Fruit fly (Drosophila melanogaster) whole organism, embryonic: ENCODE results near the gene drongo.

ENCODE experiments used
- Ada2b ChIP-seq: fragments of 200-800 bp; sonication (Bioruptor generic); IDR thresholded peaks from 2 replicates; pipeline ENCODE4 v1.3.6; 2022; ENCODE audit warnings: missing biosample characterization, missing genetic modification characterization
- B-H2 ChIP-seq: fragments of 200-800 bp; sonication (Bioruptor generic); optimal IDR thresholded peaks from 2 replicates; lab custom pipeline; 2018; ENCODE audit warnings: missing biosample characterization, mild to moderate bottlenecking, missing genetic modification characterization
- CG11085 ChIP-seq: fragments of 200-800 bp; sonication (Bioruptor generic); IDR thresholded peaks from 2 replicates; pipeline ENCODE4 v1.3.6; 2022; ENCODE audit warnings: missing biosample characterization, missing genetic modification characterization
- CG11247 ChIP-seq: fragments of 200-800 bp; sonication (Bioruptor generic); IDR thresholded peaks from 2 replicates; pipeline ENCODE4 v1.3.6; 2022; ENCODE audit warnings: missing biosample characterization, missing genetic modification characterization
- CG15601 ChIP-seq: fragments of 200-800 bp; sonication (Bioruptor generic); optimal IDR thresholded peaks from 3 replicates; lab custom pipeline; 2019; ENCODE audit warnings: missing biosample characterization, mild to moderate bottlenecking, missing genetic modification characterization, moderate library complexity
- CG18011 ChIP-seq: fragments of 200-800 bp; sonication (Bioruptor generic); optimal IDR thresholded peaks from 2 replicates; lab custom pipeline; 2017; ENCODE audit warnings: missing biosample characterization, missing genetic modification characterization, mild to moderate bottlenecking, moderate library complexity, missing genotype
- CG18476 ChIP-seq: fragments of 200-800 bp; sonication (Bioruptor generic); optimal IDR thresholded peaks from 2 replicates; lab custom pipeline; 2016; ENCODE audit warnings: missing biosample characterization, mild to moderate bottlenecking, missing genetic modification characterization
- CG2120 ChIP-seq: fragments of 200-800 bp; sonication (Bioruptor generic); optimal IDR thresholded peaks from 3 replicates; lab custom pipeline; 2016; ENCODE audit warnings: missing biosample characterization, missing genetic modification characterization
- CG2199 ChIP-seq: fragments of 200-800 bp; sonication (Bioruptor generic); IDR thresholded peaks from 3 replicates; pipeline ENCODE4 v1.3.6; 2022; ENCODE audit warnings: missing biosample characterization, missing genetic modification characterization
- CG3847 ChIP-seq: fragments of 200-800 bp; sonication (Bioruptor generic); IDR thresholded peaks from 2 replicates; pipeline ENCODE4 v1.3.6; 2022; ENCODE audit warnings: missing biosample characterization, missing genetic modification characterization
- CG4282 ChIP-seq: fragments of 200-800 bp; sonication (Bioruptor generic); optimal IDR thresholded peaks from 2 replicates; lab custom pipeline; 2016; ENCODE audit warnings: missing biosample characterization, missing genetic modification characterization
- CG4730 ChIP-seq: fragments of 200-800 bp; sonication (Bioruptor generic); IDR thresholded peaks from 2 replicates; pipeline ENCODE4 v1.3.6; 2022; ENCODE audit warnings: missing biosample characterization, missing genetic modification characterization
- CG4854 ChIP-seq: fragments of 200-800 bp; sonication (Bioruptor generic); optimal IDR thresholded peaks from 2 replicates; lab custom pipeline; 2016; ENCODE audit warnings: missing biosample characterization, missing genetic modification characterization, inconsistent platforms
- CG5245 ChIP-seq: fragments of 200-800 bp; sonication (Bioruptor generic); optimal IDR thresholded peaks from 3 replicates; lab custom pipeline; 2016; ENCODE audit warnings: missing biosample characterization, missing genetic modification characterization
- CG6854 ChIP-seq: fragments of 200-800 bp; sonication (Bioruptor generic); optimal IDR thresholded peaks from 3 replicates; lab custom pipeline; 2017; ENCODE audit warnings: missing biosample characterization, mild to moderate bottlenecking, missing genetic modification characterization
- CG9215 ChIP-seq: fragments of 200-800 bp; sonication (Bioruptor generic); IDR thresholded peaks from 2 replicates; pipeline ENCODE4 v1.3.6; 2022; ENCODE audit warnings: missing biosample characterization, missing genetic modification characterization
- CG9609 ChIP-seq: fragments of 200-800 bp; sonication (Bioruptor generic); optimal IDR thresholded peaks from 3 replicates; lab custom pipeline; 2016; ENCODE audit warnings: missing biosample characterization, missing genetic modification characterization
- CG9817 ChIP-seq: fragments of 200-800 bp; sonication (Bioruptor generic); optimal IDR thresholded peaks from 2 replicates; lab custom pipeline; 2018; ENCODE audit warnings: missing biosample characterization, mild to moderate bottlenecking, missing genetic modification characterization, moderate library complexity
- CkIIα-i1 ChIP-seq: fragments of 200-800 bp; sonication (Bioruptor generic); IDR thresholded peaks from 2 replicates; pipeline ENCODE4 v1.3.6; 2022; ENCODE audit warnings: missing biosample characterization, missing genetic modification characterization
- CoRest ChIP-seq: fragments of 200-800 bp; sonication (Bioruptor generic); optimal IDR thresholded peaks from 3 replicates; lab custom pipeline; 2018; ENCODE audit warnings: missing biosample characterization, mild to moderate bottlenecking, missing genetic modification characterization, moderate library complexity
- D19B ChIP-seq: fragments of 200-800 bp; sonication (Bioruptor generic); optimal IDR thresholded peaks from 2 replicates; lab custom pipeline; 2017; ENCODE audit warnings: missing biosample characterization, mild to moderate bottlenecking, missing genetic modification characterization
- HLH54F ChIP-seq: fragments of 200-800 bp; sonication (Bioruptor generic); optimal IDR thresholded peaks from 3 replicates; lab custom pipeline; 2016; ENCODE audit warnings: missing biosample characterization, missing genetic modification characterization
- Med ChIP-seq: fragments of 200-800 bp; sonication (Bioruptor generic); peaks from one replicate; lab custom pipeline; 2016; ENCODE audit warnings: missing biosample characterization, missing genetic modification characterization, mild to moderate bottlenecking, inconsistent platforms, moderate library complexity
- Meics ChIP-seq: fragments of 200-800 bp; sonication (Bioruptor generic); optimal IDR thresholded peaks from 2 replicates; lab custom pipeline; 2017; ENCODE audit warnings: missing biosample characterization, mild to moderate bottlenecking, missing genetic modification characterization
- Poxn ChIP-seq: fragments of 200-800 bp; sonication (Bioruptor generic); IDR thresholded peaks from 2 replicates; pipeline ENCODE4 v1.3.6; 2022; ENCODE audit warnings: missing biosample characterization, missing genetic modification characterization
- Xrp1 ChIP-seq: fragments of 200-800 bp; sonication (Bioruptor generic); IDR thresholded peaks from 2 replicates; pipeline ENCODE4 v1.3.6; 2022; ENCODE audit warnings: missing biosample characterization, missing genetic modification characterization
- crp ChIP-seq, 2 experiments: fragments of 200-800 bp; sonication (Bioruptor generic); optimal IDR thresholded peaks; 2 replicates in 1 of 2; 3 replicates in 1 of 2; lab custom pipeline; 2017; ENCODE audit warnings: missing biosample characterization in 2 of 2, missing genetic modification characterization in 2 of 2, mild to moderate bottlenecking in 1 of 2, moderate library complexity in 1 of 2
- disco-r ChIP-seq: fragments of 200-800 bp; sonication (Bioruptor generic); optimal IDR thresholded peaks from 2 replicates; lab custom pipeline; 2016; ENCODE audit warnings: missing biosample characterization, missing genetic modification characterization
- dpn ChIP-seq, 2 experiments: fragments of 200-800 bp; sonication (Bioruptor generic); optimal IDR thresholded peaks; 3 replicates each; lab custom pipeline; 2016; ENCODE audit warnings: missing biosample characterization in 2 of 2, missing genetic modification characterization in 2 of 2
- emc ChIP-seq: fragments of 200-800 bp; sonication (Bioruptor generic); optimal IDR thresholded peaks from 2 replicates; lab custom pipeline; 2016; ENCODE audit warnings: missing biosample characterization, missing genetic modification characterization
- en ChIP-seq: fragments of 200-800 bp; sonication (Bioruptor generic); optimal IDR thresholded peaks from 2 replicates; lab custom pipeline; 2016; ENCODE audit warnings: missing biosample characterization, missing genetic modification characterization
- fd64A ChIP-seq: fragments of 200-800 bp; sonication (Bioruptor generic); optimal IDR thresholded peaks from 3 replicates; lab custom pipeline; 2018; ENCODE audit warnings: missing biosample characterization, mild to moderate bottlenecking, missing genetic modification characterization
- fru ChIP-seq: fragments of >200 bp; optimal IDR thresholded peaks from 2 replicates; lab custom pipeline; 2017
- gfzf ChIP-seq: fragments of 200-800 bp; sonication (Bioruptor generic); optimal IDR thresholded peaks from 2 replicates; lab custom pipeline; 2016; ENCODE audit warnings: missing biosample characterization, mild to moderate bottlenecking, missing genetic modification characterization, moderate library complexity
- grau ChIP-seq: fragments of 200-800 bp; optimal IDR thresholded peaks from 3 replicates; lab custom pipeline; 2019; ENCODE audit warnings: missing biosample characterization, mild to moderate bottlenecking, missing genetic modification characterization, moderate library complexity
- gro ChIP-seq: fragments of 200-800 bp; sonication (Bioruptor generic); optimal IDR thresholded peaks from 2 replicates; lab custom pipeline; 2016; ENCODE audit warnings: missing biosample characterization, missing genetic modification characterization
- hb ChIP-seq: fragments of 200-800 bp; sonication (Bioruptor generic); IDR thresholded peaks from 3 replicates; pipeline ENCODE4 v1.3.6; 2022; ENCODE audit warnings: missing biosample characterization, missing genetic modification characterization; ENCODE audit not compliant: partially characterized antibody
- kay ChIP-seq: fragments of 200-800 bp; sonication (Bioruptor generic); optimal IDR thresholded peaks from 2 replicates; lab custom pipeline; 2016; ENCODE audit warnings: missing biosample characterization, missing genetic modification characterization
- knrl ChIP-seq: fragments of 200-800 bp; sonication (Bioruptor generic); IDR thresholded peaks from 3 replicates; pipeline ENCODE4 v1.3.6; 2022; ENCODE audit warnings: missing biosample characterization, missing genetic modification characterization; ENCODE audit not compliant: partially characterized antibody
- lmd ChIP-seq: fragments of 200-800 bp; sonication (Bioruptor generic); IDR thresholded peaks from 2 replicates; pipeline ENCODE4 v1.3.6; 2022; ENCODE audit warnings: missing biosample characterization, missing genetic modification characterization
- lola ChIP-seq, 3 experiments: fragments of >200 bp in 2 of 3; fragments of 200-800 bp in 1 of 3; sonication (Bioruptor generic) in 1 of 3; optimal IDR thresholded peaks; 2 replicates each; lab custom pipeline; 2017 to 2019; ENCODE audit warnings: missing biosample characterization in 3 of 3, missing genetic modification characterization in 3 of 3, mild to moderate bottlenecking in 1 of 3, moderate library complexity in 1 of 3
- ranshi ChIP-seq: fragments of 200-800 bp; sonication (Bioruptor generic); IDR thresholded peaks from 2 replicates; pipeline ENCODE4 v1.3.6; 2022; ENCODE audit warnings: missing biosample characterization, missing genetic modification characterization
- sd ChIP-seq: fragments of 200-800 bp; sonication (Bioruptor generic); optimal IDR thresholded peaks from 3 replicates; lab custom pipeline; 2018; ENCODE audit warnings: missing biosample characterization, mild to moderate bottlenecking, missing genetic modification characterization, moderate library complexity
- sim ChIP-seq: fragments of 200-800 bp; sonication (Bioruptor generic); IDR thresholded peaks from 2 replicates; pipeline ENCODE4 v1.3.6; 2022; ENCODE audit warnings: missing biosample characterization, missing genetic modification characterization
- sna ChIP-seq: fragments of 200-800 bp; sonication (Bioruptor generic); IDR thresholded peaks from 2 replicates; pipeline ENCODE4 v1.3.6; 2022; ENCODE audit warnings: missing biosample characterization, missing genetic modification characterization; ENCODE audit not compliant: partially characterized antibody
- sqz ChIP-seq: fragments of 200-800 bp; sonication (Bioruptor generic); optimal IDR thresholded peaks from 3 replicates; lab custom pipeline; 2018; ENCODE audit warnings: missing biosample characterization, mild to moderate bottlenecking, missing genetic modification characterization
- ssp ChIP-seq: fragments of 200-800 bp; sonication (Bioruptor generic); IDR thresholded peaks from 2 replicates; pipeline ENCODE4 v1.3.6; 2022; ENCODE audit warnings: missing biosample characterization, missing genetic modification characterization
- tin ChIP-seq: fragments of 200-800 bp; sonication (Bioruptor generic); optimal IDR thresholded peaks from 3 replicates; lab custom pipeline; 2016; ENCODE audit warnings: missing biosample characterization, missing genetic modification characterization
- tll ChIP-seq, 2 experiments: fragments of 200-800 bp in 1 of 2; fragments of >200 bp in 1 of 2; sonication (Bioruptor generic) in 1 of 2; optimal IDR thresholded peaks; 2 replicates each; lab custom pipeline; 2017 to 2019; ENCODE audit warnings: missing biosample characterization in 2 of 2, missing genetic modification characterization in 2 of 2, mild to moderate bottlenecking in 1 of 2, moderate library complexity in 1 of 2
- ttk ChIP-seq: fragments of 200-800 bp; sonication (Bioruptor generic); IDR thresholded peaks from 2 replicates; pipeline ENCODE4 v2.1.2; 2022; ENCODE audit warnings: missing biosample characterization, missing genetic modification characterization
- tup ChIP-seq: fragments of 200-800 bp; sonication (Bioruptor generic); optimal IDR thresholded peaks from 2 replicates; lab custom pipeline; 2016; ENCODE audit warnings: missing biosample characterization, mild to moderate bottlenecking, missing genetic modification characterization, moderate library complexity

The drongo gene

DNA sequence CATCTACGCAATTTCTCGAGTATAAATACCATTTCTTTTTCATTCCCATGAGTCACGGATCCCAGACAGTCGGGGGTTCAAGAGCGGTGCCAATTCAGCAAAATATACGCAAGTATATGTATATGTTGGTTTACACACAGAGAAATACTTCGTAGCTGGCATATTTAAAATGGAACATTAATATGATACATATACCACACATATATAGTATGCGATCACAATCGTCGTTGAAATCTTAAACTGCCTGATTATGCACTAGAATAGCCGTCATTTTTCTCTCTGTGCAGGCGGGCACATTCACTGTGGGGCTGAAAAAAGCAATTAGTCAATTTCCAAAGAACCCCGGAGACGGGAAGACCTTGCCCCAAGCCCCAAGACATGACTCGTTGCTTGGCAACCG lies 9.2 kb downstream of the drongo start (continued):
- TF ChIP-seq fru (lab: Kevin White, UChicago) (no peak), ssp (GFP tag; lab: Robert Waterston, UW) (peak; percentile 69), sna (GFP tag; lab: Robert Waterston, UW) (no peak), CG2120 (GFP tag; lab: Kevin White, UChicago) (peak; percentile 90), grau (peak; percentile 74), dpn (GFP tag; optimal IDR thresholded peaks at IDR 0.05; lab: Kevin White, UChicago) (peak; percentile 74), CG2199 (GFP tag; lab: Robert Waterston, UW) (no peak), Meics (peak; percentile 82), CG18476 (GFP tag; lab: Kevin White, UChicago) (peak; percentile 52), ttk (GFP tag; lab: Robert Waterston, UW) (peak; percentile 70), CG4282 (no peak), CG11085 (GFP tag; lab: Robert Waterston, UW) (peak; percentile 78), D19B (GFP tag; lab: Kevin White, UChicago) (peak; percentile 44), CG9609 (GFP tag; lab: Kevin White, UChicago) (peak; percentile 77), tll (GFP tag; optimal IDR thresholded peaks at IDR 0.05; lab: Kevin White, UChicago) (no peak), HLH54F (peak; percentile 62), fd64A (GFP tag; lab: Kevin White, UChicago) (peak; percentile 14), CG4730 (peak; percentile 51; the same call in 1 of the 2 replicates), en (no peak), Xrp1 (GFP tag; lab: Robert Waterston, UW) (peak; percentile 83), disco-r (peak; percentile 43), CG9215 (peak; percentile 80), B-H2 (GFP tag; lab: Kevin White, UChicago) (peak; percentile 41), sd (tag; lab: Kevin White, UChicago) (peak; percentile 40), hb (GFP tag; lab: Robert Waterston, UW) (no peak), sim (GFP tag; lab: Robert Waterston, UW) (peak; percentile 42; the same call in 1 of the 2 replicates), CoRest (tag; lab: Kevin White, UChicago) (peak; percentile 69), gfzf (no peak), Med (peak; percentile 93), kay (peak; percentile 66), tin (peak; percentile 61), gro (GFP tag; lab: Kevin White, UChicago) (peak; percentile 87), lmd (peak; percentile 87), CG18011 (GFP tag; lab: Kevin White, UChicago) (peak; percentile 47), CG5245 (peak; percentile 38), emc (GFP tag; lab: Kevin White, UChicago) (no peak), Poxn (peak; percentile 31; the same call in 1 of the 2 replicates), CG6854 (GFP tag; lab: Kevin White, UChicago) (peak; percentile 52), CG15601 (tag; lab: Kevin White, UChicago) (peak; percentile 2), lola (GFP tag; optimal IDR thresholded peaks at IDR 0.05; lab: Kevin White, UChicago) (peak in 1 of 3 experiments; percentile 17), CkIIα-i1 (GFP tag; lab: Robert Waterston, UW) (0 out of 2 replicates have a peak, but pooled peaks have one; percentile 39), knrl (no peak), CG9817 (tag; lab: Kevin White, UChicago) (peak; percentile 66), CG3847 (GFP tag; lab: Robert Waterston, UW) (peak; percentile 79), tup (GFP tag; lab: Kevin White, UChicago) (peak; percentile 5), ranshi (peak; percentile 82), CG11247 (GFP tag; lab: Robert Waterston, UW) (peak; percentile 82), sqz (GFP tag; lab: Kevin White, UChicago) (no peak), CG4854 (GFP tag; lab: Kevin White, UChicago) (peak; percentile 48), Ada2b (peak; percentile 82), crp (GFP tag; optimal IDR thresholded peaks at IDR 0.05; lab: Kevin White, UChicago) (no peak)
